Fruit fly (Drosophila melanogaster) whole organism, pupa: ENCODE measurements around the gene alpha-Est2.

Source experiments
- CG13204 ChIP-seq: fragments of 200-800 bp; sonication (Bioruptor generic); optimal IDR thresholded peaks from 2 replicates; lab custom pipeline; 2018; ENCODE audit warnings: missing biosample characterization, mild to moderate bottlenecking, missing genetic modification characterization, moderate library complexity
- CG14655 ChIP-seq: fragments of 200-800 bp; sonication (Bioruptor generic); optimal IDR thresholded peaks from 3 replicates; lab custom pipeline; 2017; ENCODE audit warnings: mild to moderate bottlenecking, missing biosample characterization, missing genetic modification reagents, missing genetic modification characterization
- CG15710 ChIP-seq: fragments of 200-800 bp; sonication (Bioruptor generic); optimal IDR thresholded peaks from 2 replicates; lab custom pipeline; 2018; ENCODE audit warnings: missing biosample characterization, mild to moderate bottlenecking, missing genetic modification characterization, moderate library complexity
- CG34367 ChIP-seq: fragments of 200-800 bp; sonication (Bioruptor generic); optimal IDR thresholded peaks from 2 replicates; lab custom pipeline; 2018; ENCODE audit warnings: missing biosample characterization, mild to moderate bottlenecking, missing genetic modification characterization
- CG4496 ChIP-seq: fragments of 200-800 bp; sonication (Bioruptor generic); IDR thresholded peaks from 3 replicates; pipeline ENCODE4 v1.3.6; 2022; ENCODE audit warnings: missing biosample characterization, missing genetic modification characterization
- D1 ChIP-seq: fragments of 200-800 bp; sonication (Bioruptor generic); optimal IDR thresholded peaks from 2 replicates; lab custom pipeline; 2018; ENCODE audit warnings: missing biosample characterization, mild to moderate bottlenecking, missing genetic modification characterization, moderate library complexity
- Ets98B ChIP-seq: fragments of 200-800 bp; sonication (Bioruptor generic); IDR thresholded peaks from 2 replicates; pipeline ENCODE4 v1.3.6; 2022; ENCODE audit warnings: missing biosample characterization, missing genetic modification characterization
- Pif1A ChIP-seq: fragments of 200-800 bp; sonication (Bioruptor generic); optimal IDR thresholded peaks from 3 replicates; lab custom pipeline; 2016; ENCODE audit warnings: missing biosample characterization, missing genetic modification characterization
- gl ChIP-seq: fragments of 200-800 bp; sonication (Bioruptor generic); optimal IDR thresholded peaks from 2 replicates; lab custom pipeline; 2018; ENCODE audit warnings: missing biosample characterization, mild to moderate bottlenecking, missing genetic modification characterization
- rn ChIP-seq: fragments of 200-800 bp; sonication (Bioruptor generic); IDR thresholded peaks from 2 replicates; pipeline ENCODE4 v1.3.6; 2022; ENCODE audit warnings: missing biosample characterization, missing genetic modification characterization

DNA sequence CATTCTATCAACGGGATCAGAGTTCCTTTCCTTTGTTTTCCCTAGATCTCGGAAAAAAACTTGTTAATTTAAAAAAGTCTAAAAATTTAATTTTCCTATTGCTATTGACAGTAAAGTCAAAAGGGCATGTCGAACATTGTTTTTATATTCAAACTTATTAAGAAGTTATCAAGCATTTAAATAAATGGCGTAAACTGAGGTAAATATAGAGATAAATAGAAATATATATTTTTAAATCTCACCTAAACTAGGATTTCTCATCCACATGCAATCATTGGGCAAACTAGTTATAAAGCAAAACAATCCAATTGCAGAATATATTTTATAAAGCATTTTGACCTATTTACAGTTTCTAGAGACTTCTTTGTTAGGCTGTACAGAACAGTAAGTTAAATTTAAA is 22.3 kb upstream of the alpha-Est2 start, which contains the start of gene Ubc84D:
- TF ChIP-seq CG34367 (tag; lab: Kevin White, UChicago) (no peak), CG15710 (tag; lab: Kevin White, UChicago) (no peak), D1 (tag; lab: Kevin White, UChicago) (no peak), gl (tag; lab: Kevin White, UChicago) (no peak), Pif1A (GFP tag; lab: Kevin White, UChicago) (no peak), CG4496 (no peak), CG14655 (GFP tag; lab: Kevin White, UChicago) (no peak), CG13204 (GFP tag; lab: Kevin White, UChicago) (no peak), Ets98B (GFP tag; lab: Robert Waterston, UW) (no peak), rn (no peak)
